Worm (Caenorhabditis elegans) whole organism, young adult: ENCODE data around the gene maoc-1.

Experiments used
- B0336.3 ChIP-seq: fragments of 200-800 bp; sonication (Bioruptor generic); IDR thresholded peaks from 2 replicates; pipeline ENCODE4 v1.3.6; 2022; ENCODE audit warnings: missing genetic modification characterization, missing compliant biosample characterization
- tbp1 ChIP-seq: fragments of 200-800 bp; sonication (Bioruptor generic); optimal IDR thresholded peaks from 2 replicates; lab custom pipeline; 2018; ENCODE audit warnings: mild to moderate bottlenecking, missing genetic modification characterization, missing compliant biosample characterization
- zfh-2 ChIP-seq: fragments of 200-800 bp; sonication (Bioruptor generic); conservative IDR thresholded peaks from 2 replicates; pipeline ENCODE4 v1.3.6; 2022; ENCODE audit warnings: missing genetic modification reagents, missing genetic modification characterization, missing compliant biosample characterization

ce11 chrII:7230684-7231083, 34.6 kb downstream of the maoc-1 start:
- no peak for TF ChIP-seq B0336.3 (GFP tag; lab: Robert Waterston, UW)
- no peak for TF ChIP-seq zfh-2 (GFP tag; lab: Robert Waterston, UW)
- TF ChIP-seq tbp1 (GFP tag; lab: Kevin White, UChicago), result no peak
